Fruit fly (Drosophila melanogaster) Kc167 (cell line): ENCODE data around the gene CG34267.

Experiments used
- Myc ChIP-seq: fragments of >200 bp; optimal IDR thresholded peaks from 2 replicates; lab custom pipeline; 2017; ENCODE audit warnings: missing external identifiers
- h ChIP-seq: fragments of >200 bp; optimal IDR thresholded peaks from 3 replicates; lab custom pipeline; 2018; ENCODE audit warnings: missing external identifiers
- psq ChIP-seq: fragments of >200 bp; optimal IDR thresholded peaks from 2 replicates; lab custom pipeline; 2017; ENCODE audit warnings: missing external identifiers
- ttk ChIP-seq: sonication (Bioruptor generic); optimal IDR thresholded peaks from 2 replicates; lab custom pipeline; 2017; ENCODE audit warnings: missing external identifiers

DNA sequence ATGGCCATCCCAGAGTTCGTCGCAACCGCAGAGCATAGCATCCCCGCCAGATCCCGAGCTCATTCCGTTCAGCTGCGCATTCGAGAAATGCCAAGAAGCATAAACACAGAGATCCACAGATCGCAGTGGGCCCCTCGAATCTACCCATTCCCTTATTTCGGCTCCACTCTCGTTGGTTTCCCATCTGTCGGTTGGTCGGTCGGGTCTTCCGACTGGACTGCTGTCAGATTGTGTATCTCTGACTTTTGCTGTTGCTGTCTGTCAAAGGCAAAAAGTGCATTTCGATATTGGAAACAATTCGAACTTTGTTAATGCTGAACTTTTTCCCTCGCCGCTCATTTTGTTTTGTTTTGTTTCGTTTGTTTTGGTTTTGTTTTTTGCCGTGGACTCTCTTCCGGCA, 29.1 kb downstream of the CG34267 start:
- TF ChIP-seq ttk (lab: Kevin White, UChicago) (no peak), psq (lab: Kevin White, UChicago) (no peak), h (lab: Kevin White, UChicago) (no peak), Myc (lab: Kevin White, UChicago) (no peak)
